Worm (Caenorhabditis elegans) whole organism, L3 larva: ENCODE data around the gene cpz-2.

ENCODE experiments used
- aly-2 ChIP-seq: fragments of 150-350 bp; optimal IDR thresholded peaks from 2 replicates; lab custom pipeline; 2014; ENCODE audit warnings: missing biosample characterization, missing genetic modification characterization
- egl-27 ChIP-seq: sonication (generic microtip); optimal IDR thresholded peaks from 4 replicates; lab custom pipeline; 2017; ENCODE audit warnings: missing biosample characterization, missing genetic modification reagents, missing genetic modification characterization
- mdl-1 ChIP-seq: fragments of 150-350 bp; optimal IDR thresholded peaks from 2 replicates; lab custom pipeline; 2014; ENCODE audit warnings: missing biosample characterization, missing genetic modification characterization
- nhr-23 ChIP-seq: fragments of 150-350 bp; optimal IDR thresholded peaks from 2 replicates; lab custom pipeline; 2014; ENCODE audit warnings: missing biosample characterization, missing genetic modification reagents, missing genetic modification characterization
- nhr-237 ChIP-seq: fragments of 150-350 bp; optimal IDR thresholded peaks from 2 replicates; lab custom pipeline; 2014; ENCODE audit warnings: missing biosample characterization, missing genetic modification characterization
- nhr-67 ChIP-seq: fragments of 150-350 bp; optimal IDR thresholded peaks from 2 replicates; lab custom pipeline; 2014; ENCODE audit warnings: missing biosample characterization, missing genetic modification characterization
- nhr-76 ChIP-seq: fragments of 150-350 bp; sonication (generic microtip); optimal IDR thresholded peaks from 5 replicates; lab custom pipeline; 2014; ENCODE audit warnings: missing biosample characterization, missing genetic modification characterization
- pqm-1 ChIP-seq: fragments of 150-350 bp; optimal IDR thresholded peaks from 2 replicates; lab custom pipeline; 2017; ENCODE audit warnings: missing biosample characterization, missing genetic modification characterization, inconsistent platforms
- unc-62 ChIP-seq: fragments of 150-350 bp; sonication (generic microtip); optimal IDR thresholded peaks from 4 replicates; lab custom pipeline; 2014; ENCODE audit warnings: missing biosample characterization, missing genetic modification reagents, missing genetic modification characterization

DNA sequence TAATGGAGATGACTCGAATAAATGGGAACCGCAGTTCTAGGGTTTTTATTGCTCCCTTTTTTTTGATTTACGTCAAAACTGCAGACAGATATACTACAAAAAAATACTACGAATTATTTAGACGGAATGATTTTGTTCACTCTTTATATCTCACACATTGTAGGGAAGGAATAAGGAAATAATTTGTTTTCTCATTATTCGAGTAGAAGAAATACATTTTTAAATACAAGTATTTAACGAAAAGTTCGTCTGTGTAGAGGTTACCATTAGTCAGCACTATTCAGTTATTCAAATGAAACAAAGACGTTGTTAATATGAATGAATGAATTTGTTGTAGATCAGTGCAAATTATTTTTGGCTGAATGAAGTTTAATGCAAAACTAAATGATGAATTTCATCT lies 45.8 kb downstream of the cpz-2 start, which contains the start of gene srd-18:
- TF ChIP-seq pqm-1 (no peak), nhr-237 (tag; lab: Kevin White, UChicago) (no peak), nhr-76 (tag; lab: Kevin White, UChicago) (no peak), unc-62 (GFP tag; lab: Kevin White, UChicago) (no peak), nhr-23 (tag; lab: Kevin White, UChicago) (no peak), nhr-67 (tag; lab: Kevin White, UChicago) (no peak), egl-27 (tag; lab: Kevin White, UChicago) (no peak), mdl-1 (no peak), aly-2 (no peak)
